Worm (Caenorhabditis elegans) whole organism, L4/young adult: ENCODE data around the gene K07D4.6.

Experiments used
- W03F9.2 ChIP-seq: fragments of 150-350 bp; optimal IDR thresholded peaks from 2 replicates; lab custom pipeline; 2014; ENCODE audit warnings: missing biosample characterization, missing genetic modification characterization
- dao-5 ChIP-seq: sonication (generic microtip); optimal IDR thresholded peaks from 2 replicates; lab custom pipeline; 2016; ENCODE audit warnings: missing genotype, missing genetic modification characterization, moderate library complexity, missing compliant biosample characterization
- him-1 ChIP-seq: sonication (generic microtip); optimal IDR thresholded peaks from 2 replicates; lab custom pipeline; 2016; ENCODE audit warnings: missing genotype, missing genetic modification reagents, missing genetic modification characterization, missing compliant biosample characterization

- no peak for TF ChIP-seq W03F9.2 (tag; lab: Kevin White, UChicago)
- no peak for TF ChIP-seq him-1
- TF ChIP-seq dao-5, result no peak
Observed at ce11 chrII:4063997-4064396, 45.5 kb upstream of the K07D4.6 start, which contains the start of gene fbxb-118.
